Worm (Caenorhabditis elegans) whole organism, early embryonic: ENCODE results near the gene myo-2.

Source experiments
- ama-1 ChIP-seq: fragments of 150-350 bp; optimal IDR thresholded peaks from 2 replicates; lab custom pipeline; 2014
- hmg-4 ChIP-seq: fragments of 200-800 bp; sonication (Bioruptor generic); optimal IDR thresholded peaks from 2 replicates; lab custom pipeline; 2018; ENCODE audit warnings: mild to moderate bottlenecking, missing genetic modification characterization, missing compliant biosample characterization
- hnd-1 ChIP-seq: sonication (generic microtip); optimal IDR thresholded peaks from 2 replicates; lab custom pipeline; 2016; ENCODE audit warnings: missing genetic modification characterization, missing compliant biosample characterization
- scrt-1 ChIP-seq: fragments of 200-800 bp; sonication (Bioruptor generic); IDR thresholded peaks from 2 replicates; pipeline ENCODE4 v1.3.6; 2022; ENCODE audit warnings: missing genetic modification characterization, missing compliant biosample characterization

- TF ChIP-seq ama-1 (lab: Kevin White, UChicago) (no peak), hnd-1 (no peak), hmg-4 (GFP tag; lab: Kevin White, UChicago) (no peak), scrt-1 (GFP tag; lab: Robert Waterston, UW) (no peak)
Measured at ce11 chrX:12509334-12509944, 41.6 kb downstream of the myo-2 start.
